Worm (Caenorhabditis elegans) whole organism, late embryonic: Measurements from ENCODE around the gene taf-11.1.

Source experiments
- ahr-1 ChIP-seq: sonication (generic microtip); optimal IDR thresholded peaks from 2 replicates; lab custom pipeline; 2016; ENCODE audit warnings: missing genetic modification characterization, missing compliant biosample characterization
- ama-1 ChIP-seq: fragments of 150-350 bp; optimal IDR thresholded peaks from 2 replicates; lab custom pipeline; 2014
- ceh-45 ChIP-seq: fragments of 200-800 bp; sonication (Bioruptor generic); IDR thresholded peaks from 2 replicates; pipeline ENCODE4 v1.3.6; 2022; ENCODE audit warnings: missing genetic modification reagents, missing genetic modification characterization, missing compliant biosample characterization
- dmd-4 ChIP-seq: sonication (generic microtip); optimal IDR thresholded peaks from 2 replicates; lab custom pipeline; 2016; ENCODE audit warnings: borderline replicate concordance, missing genetic modification characterization, missing compliant biosample characterization
- elt-2 ChIP-seq: sonication (generic microtip); optimal IDR thresholded peaks from 2 replicates; lab custom pipeline; 2016; ENCODE audit warnings: missing genetic modification reagents, missing genetic modification characterization, missing compliant biosample characterization
- elt-4 ChIP-seq: sonication (generic microtip); optimal IDR thresholded peaks from 2 replicates; lab custom pipeline; 2016; ENCODE audit warnings: missing genetic modification characterization, missing compliant biosample characterization
- fkh-10 ChIP-seq: fragments of 150-350 bp; optimal IDR thresholded peaks from 2 replicates; lab custom pipeline; 2014; ENCODE audit warnings: missing biosample characterization, missing genetic modification reagents, missing genetic modification characterization
- hlh-15 ChIP-seq: sonication (generic microtip); optimal IDR thresholded peaks from 2 replicates; lab custom pipeline; 2016; ENCODE audit warnings: missing genetic modification characterization, missing compliant biosample characterization
- lim-6 ChIP-seq: sonication (generic microtip); optimal IDR thresholded peaks from 2 replicates; lab custom pipeline; 2016; ENCODE audit warnings: missing genetic modification characterization, missing compliant biosample characterization
- lin-11 ChIP-seq: fragments of 200-800 bp; sonication (Bioruptor generic); optimal IDR thresholded peaks from 2 replicates; lab custom pipeline; 2018; ENCODE audit warnings: mild to moderate bottlenecking, missing genetic modification characterization, missing compliant biosample characterization
- nhr-11 ChIP-seq: fragments of 150-350 bp; optimal IDR thresholded peaks from 2 replicates; lab custom pipeline; 2014; ENCODE audit warnings: missing biosample characterization, missing genetic modification characterization
- pha-4 ChIP-seq: fragments of 150-350 bp; optimal IDR thresholded peaks from 2 replicates; lab custom pipeline; 2018; ENCODE audit warnings: missing biosample characterization, missing genetic modification reagents, missing genetic modification characterization
- pqm-1 ChIP-seq: sonication (generic microtip); optimal IDR thresholded peaks from 2 replicates; lab custom pipeline; 2016; ENCODE audit warnings: missing genetic modification characterization, missing compliant biosample characterization

- TF ChIP-seq elt-4 (tag; lab: Kevin White, UChicago) (no peak), hlh-15 (tag; lab: Kevin White, UChicago) (no peak), dmd-4 (tag; lab: Kevin White, UChicago) (no peak), ceh-45 (GFP tag; lab: Robert Waterston, UW) (no peak), nhr-11 (tag; lab: Kevin White, UChicago) (no peak), pqm-1 (tag; lab: Kevin White, UChicago) (no peak), fkh-10 (no peak), ama-1 (no peak), pha-4 (tag; lab: Kevin White, UChicago) (no peak), lin-11 (no peak), ahr-1 (no peak), elt-2 (no peak), lim-6 (tag; lab: Kevin White, UChicago) (no peak)
Measured at ce11 chrX:4235752-4236151, 19.2 kb upstream of the taf-11.1 start, which contains the start of gene rab-37.
